Worm (Caenorhabditis elegans) whole organism, early embryonic: Measurements from ENCODE around the gene F58A6.2.

ENCODE experiments used
- aly-1 ChIP-seq: sonication (generic microtip); optimal IDR thresholded peaks from 2 replicates; lab custom pipeline; 2016; ENCODE audit warnings: missing genetic modification characterization, missing compliant biosample characterization
- ceh-36 ChIP-seq: sonication (generic microtip); optimal IDR thresholded peaks from 2 replicates; lab custom pipeline; 2016; ENCODE audit warnings: missing genetic modification characterization, inconsistent platforms, missing compliant biosample characterization
- flt-1 ChIP-seq: fragments of 200-800 bp; sonication (Bioruptor generic); IDR thresholded peaks from 2 replicates; pipeline ENCODE4 v1.3.6; 2022; ENCODE audit warnings: missing genetic modification characterization, missing compliant biosample characterization
- tra-4 ChIP-seq: sonication (generic microtip); optimal IDR thresholded peaks from 2 replicates; lab custom pipeline; 2017; ENCODE audit warnings: missing genetic modification characterization, missing compliant biosample characterization

ce11 chrII:5099649-5100048 lies 36.9 kb upstream of the F58A6.2 start, which contains the start of gene C04G6.6:
- no peak for TF ChIP-seq tra-4 (tag; lab: Kevin White, UChicago)
- TF ChIP-seq flt-1 (GFP tag; lab: Robert Waterston, UW) = no peak
- no peak for TF ChIP-seq ceh-36 (tag; lab: Kevin White, UChicago)
- TF ChIP-seq aly-1 (tag; lab: Kevin White, UChicago) = no peak
